Worm (Caenorhabditis elegans) whole organism, L3 larva: ENCODE data around the gene rmd-1.
A peak's percentile ranks its signal among the peaks of the same experiment; 100 is the strongest.

Experiments used
- ama-1 ChIP-seq: fragments of 150-350 bp; optimal IDR thresholded peaks from 2 replicates; lab custom pipeline; 2018
- ceh-16 ChIP-seq: sonication (generic microtip); optimal IDR thresholded peaks from 2 replicates; lab custom pipeline; 2017; ENCODE audit warnings: missing biosample characterization, missing genetic modification characterization
- ceh-28 ChIP-seq: fragments of 150-350 bp; optimal IDR thresholded peaks from 2 replicates; lab custom pipeline; 2014; ENCODE audit warnings: missing biosample characterization, missing genetic modification reagents, missing genetic modification characterization
- ceh-82 ChIP-seq: fragments of 150-350 bp; optimal IDR thresholded peaks from 2 replicates; lab custom pipeline; 2014; ENCODE audit warnings: missing biosample characterization, missing genetic modification characterization
- ceh-9 ChIP-seq: sonication (generic microtip); optimal IDR thresholded peaks from 2 replicates; lab custom pipeline; 2018; ENCODE audit warnings: missing biosample characterization, missing genetic modification characterization
- daf-12 ChIP-seq: fragments of 150-350 bp; optimal IDR thresholded peaks from 2 replicates; lab custom pipeline; 2014; ENCODE audit warnings: missing biosample characterization, missing genetic modification reagents, missing genetic modification characterization
- egl-27 ChIP-seq: sonication (generic microtip); optimal IDR thresholded peaks from 4 replicates; lab custom pipeline; 2017; ENCODE audit warnings: missing biosample characterization, missing genetic modification reagents, missing genetic modification characterization
- egl-5 ChIP-seq: fragments of 150-350 bp; optimal IDR thresholded peaks from 2 replicates; lab custom pipeline; 2017; ENCODE audit warnings: missing biosample characterization, missing genetic modification reagents, missing genetic modification characterization, inconsistent platforms
- elt-1 ChIP-seq: fragments of 150-350 bp; optimal IDR thresholded peaks from 2 replicates; lab custom pipeline; 2014; ENCODE audit warnings: missing biosample characterization, missing genetic modification characterization
- elt-2 ChIP-seq: sonication (generic microtip); optimal IDR thresholded peaks from 2 replicates; lab custom pipeline; 2016; ENCODE audit warnings: missing genetic modification reagents, mild to moderate bottlenecking, missing genetic modification characterization, missing compliant biosample characterization
- elt-3 ChIP-seq, 3 experiments: fragments of 150-350 bp in 1 of 3; sonication (generic microtip) in 2 of 3; optimal IDR thresholded peaks; 2 replicates in 2 of 3; 4 replicates in 1 of 3; lab custom pipeline; 2014 to 2017; ENCODE audit warnings: missing biosample characterization in 3 of 3, missing genetic modification characterization in 3 of 3
- eor-1 ChIP-seq, 2 experiments: fragments of 150-350 bp; optimal IDR thresholded peaks; 2 replicates each; lab custom pipeline; 2014 to 2018; ENCODE audit warnings: missing biosample characterization in 2 of 2, missing genetic modification characterization in 2 of 2
- fos-1 ChIP-seq: fragments of 150-350 bp; optimal IDR thresholded peaks from 2 replicates; lab custom pipeline; 2014; ENCODE audit warnings: missing biosample characterization, missing genetic modification characterization
- jun-1 ChIP-seq: fragments of 150-350 bp; optimal IDR thresholded peaks from 2 replicates; lab custom pipeline; 2014; ENCODE audit warnings: missing biosample characterization, missing genetic modification reagents, missing genetic modification characterization
- lin-15B ChIP-seq: fragments of 150-350 bp; optimal IDR thresholded peaks from 2 replicates; lab custom pipeline; 2014; ENCODE audit warnings: missing biosample characterization, missing genetic modification characterization
- lin-39 ChIP-seq: fragments of 150-350 bp; optimal IDR thresholded peaks from 2 replicates; lab custom pipeline; 2018; ENCODE audit warnings: missing biosample characterization, missing genetic modification reagents, missing genetic modification characterization
- lsy-12 ChIP-seq: sonication (generic microtip); optimal IDR thresholded peaks from 2 replicates; lab custom pipeline; 2016; ENCODE audit warnings: mild to moderate bottlenecking, missing genetic modification characterization, missing compliant biosample characterization
- mml-1 ChIP-seq: fragments of 150-350 bp; sonication (generic microtip); optimal IDR thresholded peaks from 3 replicates; lab custom pipeline; 2014; ENCODE audit warnings: missing biosample characterization, missing genetic modification characterization
- nhr-11 ChIP-seq: fragments of 150-350 bp; optimal IDR thresholded peaks from 2 replicates; lab custom pipeline; 2014; ENCODE audit warnings: missing biosample characterization, missing genetic modification characterization
- nhr-12 ChIP-seq: fragments of 150-350 bp; optimal IDR thresholded peaks from 2 replicates; lab custom pipeline; 2014; ENCODE audit warnings: missing biosample characterization, missing genetic modification characterization
- nhr-23 ChIP-seq: fragments of 150-350 bp; optimal IDR thresholded peaks from 2 replicates; lab custom pipeline; 2014; ENCODE audit warnings: missing biosample characterization, missing genetic modification reagents, missing genetic modification characterization
- nhr-237 ChIP-seq: fragments of 150-350 bp; optimal IDR thresholded peaks from 2 replicates; lab custom pipeline; 2014; ENCODE audit warnings: missing biosample characterization, missing genetic modification characterization
- nhr-25 ChIP-seq: sonication (generic microtip); optimal IDR thresholded peaks from 2 replicates; lab custom pipeline; 2017; ENCODE audit warnings: missing biosample characterization, missing genetic modification characterization
- nhr-43 ChIP-seq: sonication (generic microtip); optimal IDR thresholded peaks from 2 replicates; lab custom pipeline; 2016; ENCODE audit warnings: mild to moderate bottlenecking, missing genetic modification characterization, missing compliant biosample characterization; ENCODE audit not compliant: poor library complexity, severe bottlenecking
- nhr-67 ChIP-seq: fragments of 150-350 bp; optimal IDR thresholded peaks from 2 replicates; lab custom pipeline; 2014; ENCODE audit warnings: missing biosample characterization, missing genetic modification characterization
- pha-4 ChIP-seq: fragments of 150-350 bp; optimal IDR thresholded peaks from 2 replicates; lab custom pipeline; 2014; ENCODE audit warnings: missing biosample characterization, missing genetic modification reagents, missing genetic modification characterization
- pqm-1 ChIP-seq: fragments of 150-350 bp; optimal IDR thresholded peaks from 2 replicates; lab custom pipeline; 2017; ENCODE audit warnings: missing biosample characterization, missing genetic modification characterization, inconsistent platforms
- sea-2 ChIP-seq: fragments of 150-350 bp; sonication (generic microtip); optimal IDR thresholded peaks from 4 replicates; lab custom pipeline; 2014; ENCODE audit warnings: missing biosample characterization, missing genetic modification reagents, missing genetic modification characterization
- skn-1 ChIP-seq: fragments of 150-350 bp; optimal IDR thresholded peaks from 2 replicates; lab custom pipeline; 2014; ENCODE audit warnings: missing biosample characterization, missing genetic modification characterization
- unc-62 ChIP-seq: fragments of 150-350 bp; sonication (generic microtip); optimal IDR thresholded peaks from 4 replicates; lab custom pipeline; 2014; ENCODE audit warnings: missing biosample characterization, missing genetic modification reagents, missing genetic modification characterization
- ztf-11 ChIP-seq: fragments of 150-350 bp; optimal IDR thresholded peaks from 2 replicates; lab custom pipeline; 2014; ENCODE audit warnings: missing biosample characterization, missing genetic modification characterization

Gene rmd-1

DNA sequence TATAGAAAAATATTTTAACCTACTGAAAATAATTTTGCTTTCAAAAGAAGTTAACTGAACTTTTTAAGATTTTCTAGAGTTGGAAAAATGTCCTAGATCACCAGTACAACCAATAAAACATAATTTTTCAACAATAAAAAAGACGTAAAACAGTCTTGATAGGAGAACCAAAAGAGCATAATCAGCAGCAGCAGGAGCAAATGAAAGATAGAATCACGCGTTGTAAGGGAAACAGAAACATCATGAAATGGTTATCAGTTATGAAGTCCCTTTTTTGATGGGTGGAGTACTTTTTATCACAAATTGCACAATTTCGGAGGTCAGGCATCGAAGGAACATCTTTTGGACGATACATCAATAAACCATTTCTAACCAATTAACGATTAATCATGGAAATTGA, 36.9 kb upstream of the rmd-1 start:
- TF ChIP-seq daf-12 (tag; lab: Kevin White, UChicago) (no peak), jun-1 (tag; lab: Kevin White, UChicago) (peak; percentile 16), ceh-28 (no peak), elt-2 (tag; lab: Kevin White, UChicago) (peak; percentile 97), ceh-16 (tag; lab: Kevin White, UChicago) (no peak), lsy-12 (no peak), egl-27 (tag; lab: Kevin White, UChicago) (no peak), nhr-43 (tag; lab: Kevin White, UChicago) (no peak), lin-15B (no peak), pqm-1 (tag; lab: Kevin White, UChicago) (peak; percentile 95), elt-1 (tag; lab: Kevin White, UChicago) (no peak), pha-4 (tag; lab: Kevin White, UChicago) (peak; percentile 35), mml-1 (no peak)

DNA sequence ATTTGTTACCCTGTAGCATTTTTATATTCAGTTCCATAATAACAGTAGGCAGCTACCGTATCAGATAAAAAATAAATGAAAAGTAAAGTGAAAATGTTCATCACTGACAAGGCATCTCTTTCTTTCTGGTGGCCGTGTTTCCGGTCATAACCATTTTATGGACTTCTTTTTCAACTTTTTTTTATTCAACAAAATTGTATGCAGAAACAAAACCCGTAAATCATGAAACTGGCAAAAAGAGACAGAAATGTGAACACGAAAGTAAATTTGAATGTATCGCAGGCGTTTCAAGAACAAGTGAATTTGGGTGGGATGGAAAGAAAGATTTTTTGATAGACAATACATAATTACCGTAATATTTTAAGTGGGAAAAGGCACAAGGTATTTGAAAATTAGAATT, 33.8 kb upstream of the rmd-1 start, which contains the start of gene clec-162:
Gene clec-162 (minus strand): TSS at position 101 of the 400 bp plus-strand sequence.
- no peak for TF ChIP-seq elt-1 (tag; lab: Kevin White, UChicago)

DNA sequence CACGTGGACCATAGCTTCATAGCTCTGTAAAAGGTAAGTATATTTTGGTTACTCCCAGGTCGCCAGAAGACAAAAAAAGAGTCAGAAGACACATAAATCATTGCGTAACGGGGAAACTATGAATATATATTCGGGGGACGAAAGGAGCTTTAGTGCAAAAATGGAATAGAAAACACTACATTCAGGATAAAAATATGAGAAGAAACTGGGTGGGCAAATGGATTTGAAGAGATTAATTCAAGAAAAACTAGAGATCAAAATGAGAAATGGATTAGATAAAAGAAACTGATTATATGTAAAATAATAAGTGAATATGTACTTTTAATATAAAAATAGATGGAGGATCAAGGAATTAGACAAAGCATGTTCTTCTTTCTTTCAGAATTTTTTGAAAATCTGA, 31.5 kb upstream of the rmd-1 start, which contains the start of gene C07A9.12:
Gene C07A9.12 (minus strand): TSS at position 101 of the 400 bp plus-strand sequence.
- TF ChIP-seq eor-1 (tag; optimal IDR thresholded peaks at IDR 0.05; lab: Kevin White, UChicago), result no peak

ce11 chrIII:9730407-9730806, 28.5 kb upstream of the rmd-1 start:
- TF ChIP-seq egl-5 (tag; lab: Kevin White, UChicago) (no peak), sea-2 (no peak), nhr-12 (tag; lab: Kevin White, UChicago) (no peak), elt-3 (tag; optimal IDR thresholded peaks at IDR 0.05; lab: Kevin White, UChicago) (no peak), fos-1 (no peak), nhr-25 (tag; lab: Kevin White, UChicago) (no peak), nhr-237 (tag; lab: Kevin White, UChicago) (no peak), ama-1 (lab: Kevin White, UChicago) (no peak), ceh-9 (tag; lab: Kevin White, UChicago) (no peak), mml-1 (no peak), nhr-67 (no peak), eor-1 (tag; optimal IDR thresholded peaks at IDR 0.05; lab: Kevin White, UChicago) (no peak), lin-39 (tag; lab: Kevin White, UChicago) (no peak), ceh-82 (tag; lab: Kevin White, UChicago) (no peak), jun-1 (tag; lab: Kevin White, UChicago) (no peak)

DNA sequence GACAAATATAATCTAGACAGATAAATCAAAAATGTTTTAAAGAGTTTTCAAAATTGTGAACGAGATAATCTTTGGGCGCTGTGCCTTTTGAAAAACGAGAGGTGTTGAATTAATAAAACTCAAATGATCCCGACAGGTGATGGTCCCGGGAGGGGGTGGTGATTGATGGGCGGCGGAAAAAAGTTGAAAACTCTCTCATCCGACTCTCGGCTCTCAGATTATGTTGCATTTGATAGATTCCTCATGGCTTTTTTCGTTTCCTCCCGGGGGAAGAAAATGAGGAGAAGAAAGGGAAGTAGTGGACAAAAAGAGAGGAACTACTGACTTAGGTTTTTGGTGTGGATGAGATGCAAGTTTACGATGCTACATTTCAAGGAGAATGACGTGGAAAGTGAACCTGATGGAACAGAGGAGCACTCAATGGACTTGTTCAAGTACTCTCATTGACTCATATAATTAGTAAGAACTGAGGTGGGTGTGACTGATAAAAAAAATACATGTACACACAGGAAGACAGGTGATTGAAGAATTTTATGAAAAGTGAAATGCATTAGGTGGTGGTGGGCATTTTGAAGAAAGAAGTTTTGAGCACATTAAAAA, 27.5 kb upstream of the rmd-1 start:
- TF ChIP-seq unc-62 (GFP tag; lab: Kevin White, UChicago), result peak; percentile 42
- peak; percentile 66 for TF ChIP-seq lin-39 (tag; lab: Kevin White, UChicago)
- TF ChIP-seq elt-1 (tag; lab: Kevin White, UChicago), result no peak

ce11 chrIII:9733333-9733732, 25.6 kb upstream of the rmd-1 start:
- TF ChIP-seq jun-1 (tag; lab: Kevin White, UChicago) (no peak), nhr-67 (no peak), ztf-11 (tag; lab: Kevin White, UChicago) (no peak), skn-1 (tag; lab: Kevin White, UChicago) (no peak), nhr-23 (tag; lab: Kevin White, UChicago) (peak; percentile 63), nhr-25 (tag; lab: Kevin White, UChicago) (peak; percentile 2), nhr-237 (tag; lab: Kevin White, UChicago) (no peak), nhr-11 (tag; lab: Kevin White, UChicago) (no peak), ceh-9 (tag; lab: Kevin White, UChicago) (no peak), sea-2 (no peak), lin-39 (tag; lab: Kevin White, UChicago) (no peak), ceh-16 (tag; lab: Kevin White, UChicago) (no peak)
